Worm (Caenorhabditis elegans): ENCODE measurements around the gene K07E3.9.

The K07E3.9 gene

DNA sequence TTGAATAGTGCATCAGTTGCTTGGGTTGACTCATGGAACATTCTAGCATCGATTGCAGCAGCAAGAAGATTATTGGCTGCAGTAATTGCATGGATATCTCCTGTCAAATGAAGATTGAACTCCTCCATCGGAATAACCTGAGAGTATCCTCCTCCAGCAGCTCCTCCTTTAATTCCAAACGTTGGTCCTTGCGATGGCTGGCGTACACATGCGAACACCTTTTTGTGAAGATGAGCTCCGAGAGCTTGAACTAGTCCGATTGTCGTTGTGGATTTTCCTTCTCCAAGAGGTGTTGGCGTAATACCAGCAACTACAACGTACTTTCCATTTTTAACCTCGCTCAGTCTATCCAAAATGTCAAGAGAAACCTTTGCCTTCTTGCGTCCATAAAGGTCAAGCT is 25.3 kb upstream of the K07E3.9 start:
- TF ChIP-seq ama-1 (optimal IDR thresholded peaks at IDR 0.05), result no peak
- no peak for TF ChIP-seq F13C5.2 (tag; optimal IDR thresholded peaks at IDR 0.05)

ce11 chrX:8083330-8083729 is 24.7 kb upstream of the K07E3.9 start:
- TF ChIP-seq hmbx-1 (tag; optimal IDR thresholded peaks at IDR 0.05) (no peak), ceh-36 (tag; optimal IDR thresholded peaks at IDR 0.05) (no peak), flt-1 (GFP tag; IDR thresholded peaks at IDR 0.05) (no peak), hmg-4 (GFP tag; optimal IDR thresholded peaks at IDR 0.05) (no peak), sea-1 (GFP tag; conservative IDR thresholded peaks at IDR 0.05) (no peak), tra-4 (tag; optimal IDR thresholded peaks at IDR 0.05) (no peak), F13C5.2 (tag; optimal IDR thresholded peaks at IDR 0.05) (no peak), pes-1 (GFP tag; IDR thresholded peaks at IDR 0.05) (no peak), tbx-37 (GFP tag; conservative IDR thresholded peaks at IDR 0.05) (no peak), tbx-11 (GFP tag; IDR thresholded peaks at IDR 0.05) (no peak), ama-1 (optimal IDR thresholded peaks at IDR 0.05) (no peak), ets-7 (tag; optimal IDR thresholded peaks at IDR 0.05) (no peak), scrt-1 (GFP tag; IDR thresholded peaks at IDR 0.05) (no peak), aly-1 (tag; optimal IDR thresholded peaks at IDR 0.05) (no peak), B0310.2 (tag; optimal IDR thresholded peaks at IDR 0.05) (no peak), ceh-13 (GFP tag; optimal IDR thresholded peaks at IDR 0.05) (no peak)

DNA sequence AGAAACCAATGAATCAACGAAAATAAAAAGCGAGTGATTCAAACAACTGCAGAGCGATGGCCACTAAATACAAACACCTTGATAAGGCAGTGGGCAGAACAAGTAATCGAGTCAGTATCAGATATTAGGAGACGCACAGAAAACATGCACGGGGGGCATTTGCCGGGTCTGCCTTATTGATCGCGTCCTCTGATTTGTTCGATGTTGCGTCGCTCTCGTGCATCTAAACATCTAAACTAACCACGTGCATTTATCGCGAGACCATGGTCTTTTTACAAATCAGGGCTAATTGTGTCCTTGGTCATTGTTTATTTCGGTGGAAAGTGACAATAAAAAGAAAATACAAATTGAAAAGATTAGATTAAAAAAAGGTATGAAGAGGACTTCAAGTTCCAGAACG is 24.1 kb upstream of the K07E3.9 start, which contains the start of gene K07E3.4:
Gene K07E3.4, minus strand, starts transcription at position 100 of the 400 bp plus-strand sequence.
- TF ChIP-seq scrt-1 (GFP tag; IDR thresholded peaks at IDR 0.05) (no peak), tra-4 (tag; optimal IDR thresholded peaks at IDR 0.05) (no peak), tbx-37 (GFP tag; conservative IDR thresholded peaks at IDR 0.05) (no peak), sea-1 (GFP tag; conservative IDR thresholded peaks at IDR 0.05) (no peak), aly-1 (tag; optimal IDR thresholded peaks at IDR 0.05) (no peak), hmg-4 (GFP tag; optimal IDR thresholded peaks at IDR 0.05) (no peak), F13C5.2 (tag; optimal IDR thresholded peaks at IDR 0.05) (no peak), flt-1 (GFP tag; IDR thresholded peaks at IDR 0.05) (no peak), ceh-36 (tag; optimal IDR thresholded peaks at IDR 0.05) (no peak), ets-7 (tag; optimal IDR thresholded peaks at IDR 0.05) (no peak), hnd-1 (tag; optimal IDR thresholded peaks at IDR 0.05) (no peak), B0310.2 (tag; optimal IDR thresholded peaks at IDR 0.05) (no peak)

DNA sequence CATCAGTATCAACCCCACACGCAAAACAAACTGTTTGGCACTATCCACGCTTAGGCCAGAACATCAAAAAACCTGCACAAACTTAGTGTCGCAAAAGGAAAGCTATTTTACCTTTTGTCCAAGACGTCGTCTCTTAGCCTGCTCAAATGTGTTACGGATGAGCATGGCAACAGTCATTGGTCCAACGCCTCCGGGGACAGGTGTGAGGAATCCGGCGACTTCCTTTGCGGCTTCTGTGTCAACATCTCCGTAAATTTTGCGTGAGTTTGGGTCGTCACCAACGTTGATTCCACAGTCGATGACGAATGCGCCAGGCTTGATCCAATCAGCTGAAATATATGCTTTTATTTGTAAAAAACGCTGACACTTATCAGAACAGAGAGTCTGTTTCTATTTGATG is 23.4 kb upstream of the K07E3.9 start:
- no peak for TF ChIP-seq hnd-1 (tag; optimal IDR thresholded peaks at IDR 0.05)
- no peak for TF ChIP-seq pes-1 (GFP tag; IDR thresholded peaks at IDR 0.05)
- no peak for TF ChIP-seq flt-1 (GFP tag; IDR thresholded peaks at IDR 0.05)
- TF ChIP-seq aly-1 (tag; optimal IDR thresholded peaks at IDR 0.05), result no peak

ce11 chrX:8086450-8086724 is 21.6 kb upstream of the K07E3.9 start, which contains the start of gene dao-3:
Gene dao-3 (minus strand): TSS chrX:8086550.
- TF ChIP-seq hnd-1 (tag; optimal IDR thresholded peaks at IDR 0.05), result no peak
- no peak for TF ChIP-seq flt-1 (GFP tag; IDR thresholded peaks at IDR 0.05)
- no peak for TF ChIP-seq ceh-13 (GFP tag; optimal IDR thresholded peaks at IDR 0.05)
- TF ChIP-seq tbx-11 (GFP tag; IDR thresholded peaks at IDR 0.05), result no peak
- no peak for TF ChIP-seq ama-1 (optimal IDR thresholded peaks at IDR 0.05)
- no peak for TF ChIP-seq scrt-1 (GFP tag; IDR thresholded peaks at IDR 0.05)
- TF ChIP-seq ceh-36 (tag; optimal IDR thresholded peaks at IDR 0.05), result no peak
- TF ChIP-seq tbx-37 (GFP tag; conservative IDR thresholded peaks at IDR 0.05), result no peak
- TF ChIP-seq hmg-4 (GFP tag; optimal IDR thresholded peaks at IDR 0.05), result no peak
- no peak for TF ChIP-seq sea-1 (GFP tag; conservative IDR thresholded peaks at IDR 0.05)
- TF ChIP-seq pes-1 (GFP tag; IDR thresholded peaks at IDR 0.05), result no peak
- no peak for TF ChIP-seq tra-4 (tag; optimal IDR thresholded peaks at IDR 0.05)
- TF ChIP-seq aly-1 (tag; optimal IDR thresholded peaks at IDR 0.05), result no peak
- no peak for TF ChIP-seq hmbx-1 (tag; optimal IDR thresholded peaks at IDR 0.05)
- TF ChIP-seq ets-7 (tag; optimal IDR thresholded peaks at IDR 0.05), result no peak
- TF ChIP-seq F13C5.2 (tag; optimal IDR thresholded peaks at IDR 0.05), result no peak

DNA sequence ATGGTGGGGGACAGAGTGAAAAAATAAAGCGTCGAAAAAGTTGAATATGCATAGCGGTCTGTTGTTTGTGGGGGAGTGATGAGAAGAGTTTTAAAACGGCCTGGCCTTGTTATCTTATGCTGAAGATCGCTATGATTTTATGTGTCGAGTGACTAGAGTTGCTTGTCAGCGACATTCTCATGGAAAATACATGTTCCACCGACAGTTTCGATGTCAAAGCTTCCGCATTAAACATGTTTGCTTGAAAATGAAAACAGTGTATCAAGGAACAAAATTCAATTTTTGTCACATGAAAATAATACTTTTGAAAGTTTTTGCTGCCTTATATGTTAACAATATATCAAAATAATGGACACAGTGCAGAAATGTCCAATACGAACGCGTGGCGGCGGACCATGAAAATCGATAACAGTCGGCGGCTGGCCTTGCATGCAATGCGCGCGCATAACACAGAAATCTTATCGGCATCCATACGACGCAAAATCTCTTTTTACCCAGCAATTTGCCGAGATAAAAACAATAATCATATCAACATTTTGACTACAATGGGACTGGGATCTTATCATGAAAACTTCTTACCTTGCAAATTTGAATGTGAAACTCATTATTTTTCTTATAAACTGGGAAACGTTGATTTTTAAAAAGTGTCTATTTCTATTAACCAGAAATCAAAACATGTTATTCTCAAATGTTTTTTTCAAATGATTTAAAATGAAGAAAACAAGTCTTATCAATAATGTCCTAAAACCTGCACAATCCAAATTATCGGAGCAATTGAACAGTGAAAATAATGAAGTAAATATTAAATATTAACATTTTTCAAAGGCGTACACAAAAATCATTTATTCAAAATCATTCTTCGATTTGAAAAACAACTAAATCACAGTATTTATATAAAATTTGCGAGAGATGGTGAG is 21.0 kb upstream of the K07E3.9 start:
- TF ChIP-seq aly-1 (tag; optimal IDR thresholded peaks at IDR 0.05), result no peak
- no peak for TF ChIP-seq flt-1 (GFP tag; IDR thresholded peaks at IDR 0.05)
- no peak for TF ChIP-seq ceh-13 (GFP tag; optimal IDR thresholded peaks at IDR 0.05)

DNA sequence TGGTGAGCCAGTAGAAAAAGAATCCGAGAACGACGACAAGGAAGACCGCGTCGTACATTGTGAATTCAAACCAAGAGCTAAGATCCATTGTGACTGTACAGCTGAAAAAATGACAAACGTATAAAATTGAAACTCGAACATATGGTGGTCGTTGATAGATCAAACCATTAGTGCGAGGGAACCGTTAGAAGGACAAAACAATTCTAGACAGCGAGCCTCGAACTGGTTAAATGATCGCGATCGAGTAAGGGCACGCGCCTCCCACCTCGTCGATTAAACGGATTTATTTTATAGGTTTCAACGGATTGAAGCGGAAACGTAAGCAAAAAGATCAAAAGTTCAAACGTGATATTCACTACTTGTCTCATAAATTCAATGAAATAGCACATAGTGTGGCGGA is 19.5 kb upstream of the K07E3.9 start, which contains the start of gene vem-1:
Gene vem-1, minus strand, starts transcription at position 101 of the 400 bp plus-strand sequence.
- TF ChIP-seq ceh-13 (GFP tag; optimal IDR thresholded peaks at IDR 0.05), result no peak
- TF ChIP-seq hmbx-1 (tag; optimal IDR thresholded peaks at IDR 0.05), result no peak
- no peak for TF ChIP-seq B0310.2 (tag; optimal IDR thresholded peaks at IDR 0.05)
- TF ChIP-seq F13C5.2 (tag; optimal IDR thresholded peaks at IDR 0.05), result no peak
- no peak for TF ChIP-seq tbx-37 (GFP tag; conservative IDR thresholded peaks at IDR 0.05)
- TF ChIP-seq tbx-11 (GFP tag; IDR thresholded peaks at IDR 0.05), result no peak
- no peak for TF ChIP-seq sea-1 (GFP tag; conservative IDR thresholded peaks at IDR 0.05)
- TF ChIP-seq pes-1 (GFP tag; IDR thresholded peaks at IDR 0.05), result no peak
- TF ChIP-seq ama-1 (optimal IDR thresholded peaks at IDR 0.05), result no peak
- no peak for TF ChIP-seq aly-1 (tag; optimal IDR thresholded peaks at IDR 0.05)
- TF ChIP-seq ets-7 (tag; optimal IDR thresholded peaks at IDR 0.05), result no peak
- no peak for TF ChIP-seq hnd-1 (tag; optimal IDR thresholded peaks at IDR 0.05)

- TF ChIP-seq ama-1 (optimal IDR thresholded peaks at IDR 0.05), result no peak
Observed at ce11 chrX:8089266-8089909, 18.6 kb upstream of the K07E3.9 start.

Data from whole organism, early embryonic.